Fruit fly (Drosophila melanogaster): ENCODE measurements around the gene CG43218.

CG43218 gene

dm6 chr3L:21253761-21254523, 3.9 kb upstream of the CG43218 start:
- TF ChIP-seq CG15710 (tag; optimal IDR thresholded peaks at IDR 0.05) (peak; percentile 99), CG4496 (GFP tag; IDR thresholded peaks at IDR 0.05) (peak; percentile 86), Snoo (tag; optimal IDR thresholded peaks at IDR 0.05) (peak; percentile 99), fd96Ca (GFP tag; IDR thresholded peaks at IDR 0.05) (peak; percentile 71; the same call in 1 of the 3 replicates), CG12605 (GFP tag; IDR thresholded peaks at IDR 0.05) (peak; percentile 82), CG9948 (tag; optimal IDR thresholded peaks at IDR 0.05) (peak; percentile 99), CG32121 (GFP tag; IDR thresholded peaks at IDR 0.05) (0 out of 2 replicates have a peak, but pooled peaks have one; percentile 40), Pif1A (GFP tag; optimal IDR thresholded peaks at IDR 0.05) (peak; percentile 98), D1 (tag; optimal IDR thresholded peaks at IDR 0.05) (peak; percentile 97), CG13204 (GFP tag; optimal IDR thresholded peaks at IDR 0.05) (peak; percentile 75), EcR (GFP tag; optimal IDR thresholded peaks at IDR 0.05) (peak; percentile 99), Pif1B (GFP tag; optimal IDR thresholded peaks at IDR 0.05) (peak; percentile 98), CG34367 (tag; optimal IDR thresholded peaks at IDR 0.05) (peak; percentile 99), CG8159 (tag; optimal IDR thresholded peaks at IDR 0.05) (peak; percentile 99), rn (GFP tag; IDR thresholded peaks at IDR 0.05) (peak; percentile 77), CG8301 (tag; optimal IDR thresholded peaks at IDR 0.05) (peak; percentile 90), Ets98B (GFP tag; IDR thresholded peaks at IDR 0.05) (peak; percentile 36; the same call in 1 of the 2 replicates), gl (tag; optimal IDR thresholded peaks at IDR 0.05) (peak; percentile 97), CG10348 (GFP tag; IDR thresholded peaks at IDR 0.05) (no peak), CG17806 (tag; optimal IDR thresholded peaks at IDR 0.05) (peak; percentile 99), CG14655 (GFP tag; optimal IDR thresholded peaks at IDR 0.05) (peak; percentile 90)

- TF ChIP-seq EcR (GFP tag; optimal IDR thresholded peaks at IDR 0.05) (no peak), CG17806 (tag; optimal IDR thresholded peaks at IDR 0.05) (no peak), fd96Ca (GFP tag; IDR thresholded peaks at IDR 0.05) (no peak), CG8159 (tag; optimal IDR thresholded peaks at IDR 0.05) (no peak), gl (tag; optimal IDR thresholded peaks at IDR 0.05) (no peak), Snoo (tag; optimal IDR thresholded peaks at IDR 0.05) (no peak), Pif1B (GFP tag; optimal IDR thresholded peaks at IDR 0.05) (no peak), Pif1A (GFP tag; optimal IDR thresholded peaks at IDR 0.05) (no peak), CG15710 (tag; optimal IDR thresholded peaks at IDR 0.05) (no peak), CG9948 (tag; optimal IDR thresholded peaks at IDR 0.05) (no peak), CG14655 (GFP tag; optimal IDR thresholded peaks at IDR 0.05) (no peak), CG12605 (GFP tag; IDR thresholded peaks at IDR 0.05) (no peak), CG13204 (GFP tag; optimal IDR thresholded peaks at IDR 0.05) (no peak), rn (GFP tag; IDR thresholded peaks at IDR 0.05) (no peak), CG4496 (GFP tag; IDR thresholded peaks at IDR 0.05) (no peak), CG32121 (GFP tag; IDR thresholded peaks at IDR 0.05) (no peak)
Measured at dm6 chr3L:21254524-21254972, 3.3 kb upstream of the CG43218 start.

dm6 chr3L:21256062-21257023, 1.5 kb upstream of the CG43218 start:
- TF ChIP-seq EcR (GFP tag; optimal IDR thresholded peaks at IDR 0.05) (peak; percentile 56), CG8301 (tag; optimal IDR thresholded peaks at IDR 0.05) (no peak)

dm6 chr3L:21259257-21259656, 1.4 kb downstream of the CG43218 start:
- no peak for TF ChIP-seq CG12605 (GFP tag; IDR thresholded peaks at IDR 0.05)
- no peak for TF ChIP-seq CG9948 (tag; optimal IDR thresholded peaks at IDR 0.05)
- no peak for TF ChIP-seq EcR (GFP tag; optimal IDR thresholded peaks at IDR 0.05)
- TF ChIP-seq CG8159 (tag; optimal IDR thresholded peaks at IDR 0.05) = no peak
- TF ChIP-seq CG4496 (GFP tag; IDR thresholded peaks at IDR 0.05) = peak; percentile 41; the same call in 1 of the 3 replicates
- no peak for TF ChIP-seq Pif1A (GFP tag; optimal IDR thresholded peaks at IDR 0.05)
- TF ChIP-seq CG8301 (tag; optimal IDR thresholded peaks at IDR 0.05) = peak; percentile 44
- TF ChIP-seq CG13204 (GFP tag; optimal IDR thresholded peaks at IDR 0.05) = no peak
- TF ChIP-seq gl (tag; optimal IDR thresholded peaks at IDR 0.05) = no peak
- TF ChIP-seq CG15710 (tag; optimal IDR thresholded peaks at IDR 0.05) = no peak
- no peak for TF ChIP-seq CG34367 (tag; optimal IDR thresholded peaks at IDR 0.05)
- peak; percentile 64; the same call in 2 of the 3 replicates for TF ChIP-seq fd96Ca (GFP tag; IDR thresholded peaks at IDR 0.05)
- TF ChIP-seq CG32121 (GFP tag; IDR thresholded peaks at IDR 0.05) = peak; percentile 60
- TF ChIP-seq Pif1B (GFP tag; optimal IDR thresholded peaks at IDR 0.05) = no peak
- no peak for TF ChIP-seq CG10348 (GFP tag; IDR thresholded peaks at IDR 0.05)
- peak; percentile 34; the same call in 1 of the 2 replicates for TF ChIP-seq Ets98B (GFP tag; IDR thresholded peaks at IDR 0.05)
- no peak for TF ChIP-seq CG17806 (tag; optimal IDR thresholded peaks at IDR 0.05)
- no peak for TF ChIP-seq CG14655 (GFP tag; optimal IDR thresholded peaks at IDR 0.05)
- no peak for TF ChIP-seq D1 (tag; optimal IDR thresholded peaks at IDR 0.05)
- TF ChIP-seq Snoo (tag; optimal IDR thresholded peaks at IDR 0.05) = no peak
- TF ChIP-seq rn (GFP tag; IDR thresholded peaks at IDR 0.05) = no peak

Measured in whole organism, pupa.